Worm (Caenorhabditis elegans): ENCODE measurements around the gene R09D1.13.

The R09D1.13 gene

DNA sequence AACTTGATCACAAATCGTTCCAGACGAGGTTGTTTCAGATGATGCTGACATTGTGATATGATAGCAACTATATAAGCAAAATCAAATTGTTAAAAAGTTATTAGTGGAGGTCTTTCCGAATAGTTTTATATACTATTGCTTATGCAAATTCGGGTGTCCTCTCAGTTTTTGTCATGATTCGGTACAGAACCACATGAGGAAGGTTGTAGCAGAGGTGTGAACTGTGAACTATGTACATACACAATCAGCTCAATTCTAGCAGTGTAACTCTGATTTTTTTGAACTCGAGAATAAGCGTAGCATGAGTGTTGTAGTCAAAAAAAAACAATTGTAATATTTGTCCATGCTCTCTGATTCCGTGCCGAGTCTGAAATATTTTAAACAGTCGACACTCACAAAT is 42.2 kb downstream of the R09D1.13 start, which contains the start of gene Y51B9A.6:
Y51B9A.6 (minus strand) TSS at position 101 of the 400 bp plus-strand sequence.
- TF ChIP-seq him-1 (tag; optimal IDR thresholded peaks at IDR 0.05) (no peak), dao-5 (tag; optimal IDR thresholded peaks at IDR 0.05) (no peak), W03F9.2 (tag; optimal IDR thresholded peaks at IDR 0.05) (no peak)

DNA sequence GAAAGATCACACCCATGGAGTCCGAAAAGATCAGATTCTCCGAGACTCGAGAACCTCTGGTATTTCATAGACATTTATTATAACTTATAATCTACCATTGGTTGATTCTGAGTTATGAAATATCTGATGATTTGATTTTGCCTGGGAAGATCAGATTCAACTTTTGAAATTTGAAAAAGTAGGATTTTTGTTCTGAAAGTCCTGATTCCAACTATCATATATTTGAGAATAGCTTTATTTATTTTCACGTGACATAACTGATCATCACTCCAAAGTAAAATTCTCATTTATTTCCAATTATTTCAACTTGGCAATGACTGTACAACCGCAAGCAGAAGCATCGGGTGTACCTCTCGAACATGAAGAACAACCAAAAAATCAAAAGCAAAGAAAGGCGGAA is 45.5 kb downstream of the R09D1.13 start, which contains the start of gene Y51B9A.7:
Y51B9A.7 (plus strand) TSS at position 301 of the 400 bp plus-strand sequence.
- TF ChIP-seq W03F9.2 (tag; optimal IDR thresholded peaks at IDR 0.05) (no peak), him-1 (tag; optimal IDR thresholded peaks at IDR 0.05) (no peak), dao-5 (tag; optimal IDR thresholded peaks at IDR 0.05) (no peak)

- no peak for TF ChIP-seq W03F9.2 (tag; optimal IDR thresholded peaks at IDR 0.05)
- no peak for TF ChIP-seq him-1 (tag; optimal IDR thresholded peaks at IDR 0.05)
- TF ChIP-seq dao-5 (tag; optimal IDR thresholded peaks at IDR 0.05), result no peak
These were observed 46.8 kb downstream of the R09D1.13 start, which contains the start of the genes Y51B9A.14 and Y51B9A.8 for ce11 chrII:9398370-9398901. TSS of gene Y51B9A.14 (minus strand) at chrII:9398470. TSS of gene Y51B9A.8 (plus strand) at chrII:9398851.

DNA sequence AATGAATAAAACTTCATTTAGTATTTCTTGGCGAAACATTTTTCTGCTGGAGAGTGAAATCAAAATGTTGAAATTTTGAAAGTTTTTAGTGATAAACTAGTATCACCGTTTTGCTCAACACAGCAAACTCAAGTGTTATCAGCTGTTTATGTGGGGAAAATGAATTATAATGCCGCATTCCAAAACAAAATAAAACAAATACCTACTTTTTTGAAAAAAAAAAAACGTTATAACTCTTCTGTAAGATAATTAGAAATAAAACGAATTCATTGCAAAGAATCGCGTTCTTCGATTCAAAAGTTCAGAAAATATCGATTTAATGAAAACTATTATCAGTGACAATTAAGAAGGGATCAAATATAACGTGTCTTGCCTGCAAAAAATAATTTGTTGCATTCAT is 47.8 kb downstream of the R09D1.13 start, which contains the start of gene Y51B9A.9:
Y51B9A.9 (minus strand) TSS at position 101 of the 400 bp plus-strand sequence.
- TF ChIP-seq W03F9.2 (tag; optimal IDR thresholded peaks at IDR 0.05) (no peak), him-1 (tag; optimal IDR thresholded peaks at IDR 0.05) (no peak), dao-5 (tag; optimal IDR thresholded peaks at IDR 0.05) (no peak)

All from whole organism, L4/young adult.